Worm (Caenorhabditis elegans) whole organism, mixed stage, embryonic: ENCODE results near the gene tsp-13.

Source experiments
- M03D4.4 ChIP-seq: sonication (generic microtip); optimal IDR thresholded peaks from 2 replicates; lab custom pipeline; 2017; ENCODE audit warnings: mild to moderate bottlenecking, missing genetic modification characterization, missing compliant biosample characterization
- bed-3 ChIP-seq: fragments of 200-800 bp; sonication (Bioruptor generic); optimal IDR thresholded peaks from 3 replicates; lab custom pipeline; 2018; ENCODE audit warnings: mild to moderate bottlenecking, missing genetic modification characterization, moderate library complexity, missing compliant biosample characterization
- blmp-1 ChIP-seq: fragments of 150-350 bp; optimal IDR thresholded peaks from 2 replicates; lab custom pipeline; 2014; ENCODE audit warnings: missing biosample characterization, missing genetic modification characterization
- ceh-39 ChIP-seq: fragments of 150-350 bp; optimal IDR thresholded peaks from 2 replicates; lab custom pipeline; 2014; ENCODE audit warnings: missing biosample characterization, missing genetic modification characterization
- ceh-43 ChIP-seq: fragments of 200-800 bp; sonication (Bioruptor generic); optimal IDR thresholded peaks from 2 replicates; lab custom pipeline; 2018; ENCODE audit warnings: mild to moderate bottlenecking, missing genetic modification characterization, moderate library complexity, missing compliant biosample characterization
- ces-1 ChIP-seq: fragments of 150-350 bp; optimal IDR thresholded peaks from 2 replicates; lab custom pipeline; 2014; ENCODE audit warnings: missing biosample characterization, missing genetic modification reagents, missing genetic modification characterization
- cnd-1 ChIP-seq: fragments of 200-800 bp; sonication (Bioruptor generic); optimal IDR thresholded peaks from 2 replicates; lab custom pipeline; 2018; ENCODE audit warnings: mild to moderate bottlenecking, missing genetic modification characterization, missing compliant biosample characterization
- elt-1 ChIP-seq: sonication (generic microtip); optimal IDR thresholded peaks from 2 replicates; lab custom pipeline; 2017; ENCODE audit warnings: missing genetic modification characterization, mild to moderate bottlenecking, missing compliant biosample characterization, antibody characterized with exemption, moderate library complexity, borderline replicate concordance; ENCODE audit not compliant: insufficient read depth
- elt-3 ChIP-seq: fragments of 150-350 bp; optimal IDR thresholded peaks from 2 replicates; lab custom pipeline; 2014; ENCODE audit warnings: missing biosample characterization, missing genetic modification characterization
- flh-1 ChIP-seq: fragments of 200-800 bp; sonication (Bioruptor generic); optimal IDR thresholded peaks from 2 replicates; lab custom pipeline; 2018; ENCODE audit warnings: mild to moderate bottlenecking, missing genetic modification characterization, moderate library complexity, missing compliant biosample characterization
- hlh-1 ChIP-seq: fragments of 150-350 bp; optimal IDR thresholded peaks from 2 replicates; lab custom pipeline; 2014; ENCODE audit warnings: missing biosample characterization, missing genetic modification reagents, missing genetic modification characterization
- lin-13 ChIP-seq: fragments of 150-350 bp; optimal IDR thresholded peaks from 2 replicates; lab custom pipeline; 2014; ENCODE audit warnings: missing biosample characterization, missing genetic modification characterization
- lin-32 ChIP-seq: fragments of 200-800 bp; sonication (Bioruptor generic); optimal IDR thresholded peaks from 2 replicates; lab custom pipeline; 2018; ENCODE audit warnings: mild to moderate bottlenecking, missing genetic modification characterization, missing compliant biosample characterization
- lsy-2 ChIP-seq: fragments of 150-350 bp; optimal IDR thresholded peaks from 2 replicates; lab custom pipeline; 2014; ENCODE audit warnings: missing biosample characterization, missing genetic modification characterization
- mep-1 ChIP-seq: fragments of 150-350 bp; optimal IDR thresholded peaks from 2 replicates; lab custom pipeline; 2017; ENCODE audit warnings: missing biosample characterization, missing genetic modification reagents, missing genetic modification characterization, inconsistent platforms
- mls-2 ChIP-seq: sonication (generic microtip); optimal IDR thresholded peaks from 2 replicates; lab custom pipeline; 2016; ENCODE audit warnings: mild to moderate bottlenecking, missing genetic modification characterization, moderate library complexity, missing compliant biosample characterization
- nhr-12 ChIP-seq: fragments of 150-350 bp; optimal IDR thresholded peaks from 2 replicates; lab custom pipeline; 2014; ENCODE audit warnings: missing biosample characterization, missing genetic modification characterization
- nhr-2 ChIP-seq: fragments of 150-350 bp; optimal IDR thresholded peaks from 2 replicates; lab custom pipeline; 2014; ENCODE audit warnings: missing biosample characterization, missing genetic modification characterization
- nhr-237 ChIP-seq: fragments of 150-350 bp; optimal IDR thresholded peaks from 2 replicates; lab custom pipeline; 2014; ENCODE audit warnings: missing biosample characterization, missing genetic modification characterization
- nhr-76 ChIP-seq: sonication (generic microtip); optimal IDR thresholded peaks from 2 replicates; lab custom pipeline; 2017; ENCODE audit warnings: missing biosample characterization, missing genetic modification characterization
- pha-4 ChIP-seq: fragments of 150-350 bp; optimal IDR thresholded peaks from 2 replicates; lab custom pipeline; 2018; ENCODE audit warnings: missing biosample characterization, missing genetic modification reagents, missing genetic modification characterization
- sem-2 ChIP-seq: fragments of 200-800 bp; sonication (Bioruptor generic); optimal IDR thresholded peaks from 2 replicates; lab custom pipeline; 2018; ENCODE audit warnings: mild to moderate bottlenecking, missing genetic modification characterization, missing compliant biosample characterization
- snpc-4 ChIP-seq: fragments of 150-350 bp; optimal IDR thresholded peaks from 2 replicates; lab custom pipeline; 2014; ENCODE audit warnings: missing biosample characterization, missing genetic modification characterization
- sptf-1 ChIP-seq: sonication (generic microtip); optimal IDR thresholded peaks from 2 replicates; lab custom pipeline; 2017; ENCODE audit warnings: mild to moderate bottlenecking, missing genetic modification characterization, moderate library complexity, missing compliant biosample characterization
- tbx-8 ChIP-seq: fragments of 200-800 bp; sonication (Bioruptor generic); optimal IDR thresholded peaks from 2 replicates; lab custom pipeline; 2018; ENCODE audit warnings: mild to moderate bottlenecking, missing genetic modification characterization, moderate library complexity, missing compliant biosample characterization
- unc-120 ChIP-seq: sonication (generic microtip); optimal IDR thresholded peaks from 2 replicates; lab custom pipeline; 2017; ENCODE audit warnings: missing genetic modification characterization, missing compliant biosample characterization; ENCODE audit not compliant: poor library complexity, severe bottlenecking
- unc-39 ChIP-seq: fragments of 150-350 bp; optimal IDR thresholded peaks from 2 replicates; lab custom pipeline; 2014; ENCODE audit warnings: missing biosample characterization, missing genetic modification characterization
- unc-62 ChIP-seq: fragments of 150-350 bp; optimal IDR thresholded peaks from 2 replicates; lab custom pipeline; 2014; ENCODE audit warnings: missing biosample characterization, missing genetic modification reagents, missing genetic modification characterization
- ztf-11 ChIP-seq: fragments of 150-350 bp; optimal IDR thresholded peaks from 2 replicates; lab custom pipeline; 2014; ENCODE audit warnings: missing biosample characterization, missing genetic modification characterization

The tsp-13 gene

ce11 chrV:19153806-19154205 is at the start of gene tsp-13:
Gene tsp-13, plus strand, starts transcription at chrV:19154106.
- TF ChIP-seq elt-3 (tag; lab: Kevin White, UChicago) (no peak), lin-32 (GFP tag; lab: Kevin White, UChicago) (no peak), lsy-2 (tag; lab: Kevin White, UChicago) (no peak), mep-1 (tag; lab: Kevin White, UChicago) (no peak), lin-13 (no peak), pha-4 (tag; lab: Kevin White, UChicago) (no peak), unc-62 (GFP tag; lab: Kevin White, UChicago) (no peak), sem-2 (GFP tag; lab: Kevin White, UChicago) (no peak), bed-3 (no peak), M03D4.4 (tag; lab: Kevin White, UChicago) (no peak), nhr-237 (tag; lab: Kevin White, UChicago) (no peak), blmp-1 (tag; lab: Kevin White, UChicago) (no peak), ceh-39 (no peak), ceh-43 (GFP tag; lab: Kevin White, UChicago) (no peak)

- TF ChIP-seq nhr-237 (tag; lab: Kevin White, UChicago) (no peak), lsy-2 (tag; lab: Kevin White, UChicago) (no peak), pha-4 (tag; lab: Kevin White, UChicago) (no peak), sptf-1 (tag; lab: Kevin White, UChicago) (no peak), tbx-8 (GFP tag; lab: Kevin White, UChicago) (no peak), elt-1 (tag; lab: Kevin White, UChicago) (no peak), hlh-1 (tag; lab: Kevin White, UChicago) (no peak), ztf-11 (tag; lab: Kevin White, UChicago) (no peak), bed-3 (no peak), lin-32 (GFP tag; lab: Kevin White, UChicago) (no peak)
These were observed 46.8 kb upstream of the tsp-13 start for ce11 chrV:19107065-19107464.

- no peak for TF ChIP-seq cnd-1 (tag; lab: Kevin White, UChicago)
- no peak for TF ChIP-seq unc-39 (tag; lab: Kevin White, UChicago)
- no peak for TF ChIP-seq ztf-11 (tag; lab: Kevin White, UChicago)
- no peak for TF ChIP-seq nhr-12
- TF ChIP-seq lsy-2 (tag; lab: Kevin White, UChicago): no peak
- TF ChIP-seq blmp-1 (tag; lab: Kevin White, UChicago): no peak
- TF ChIP-seq, all 35 proteins: peak for 0
These were observed 37.0 kb upstream of the tsp-13 start for ce11 chrV:19116872-19117372.

ce11 chrV:19118312-19118711 is 35.6 kb upstream of the tsp-13 start, which contains the start of gene pro-3:
Gene pro-3, minus strand, starts transcription at chrV:19118412.
- TF ChIP-seq ceh-39 (no peak), bed-3 (no peak), lsy-2 (tag; lab: Kevin White, UChicago) (no peak), mls-2 (tag; lab: Kevin White, UChicago) (no peak), lin-32 (GFP tag; lab: Kevin White, UChicago) (no peak), cnd-1 (tag; lab: Kevin White, UChicago) (no peak), flh-1 (GFP tag; lab: Kevin White, UChicago) (no peak), M03D4.4 (tag; lab: Kevin White, UChicago) (no peak), ztf-11 (tag; lab: Kevin White, UChicago) (no peak), sem-2 (GFP tag; lab: Kevin White, UChicago) (no peak), tbx-8 (GFP tag; lab: Kevin White, UChicago) (no peak), elt-1 (tag; lab: Kevin White, UChicago) (no peak), mep-1 (tag; lab: Kevin White, UChicago) (no peak), nhr-12 (no peak), ceh-43 (GFP tag; lab: Kevin White, UChicago) (no peak), lin-13 (no peak), nhr-2 (no peak), nhr-76 (no peak), nhr-237 (tag; lab: Kevin White, UChicago) (no peak)
- TF ChIP-seq, all 35 proteins: peak for 0

- TF ChIP-seq pha-4 (tag; lab: Kevin White, UChicago) (peak; percentile 12), tbx-8 (GFP tag; lab: Kevin White, UChicago) (no peak), unc-120 (tag; lab: Kevin White, UChicago) (no peak), snpc-4 (tag; lab: Kevin White, UChicago) (no peak), ceh-39 (no peak), lsy-2 (tag; lab: Kevin White, UChicago) (peak; percentile 17), unc-62 (GFP tag; lab: Kevin White, UChicago) (no peak), lin-32 (GFP tag; lab: Kevin White, UChicago) (no peak), unc-39 (tag; lab: Kevin White, UChicago) (no peak), ces-1 (GFP tag; lab: Kevin White, UChicago) (peak; percentile 86), lin-13 (peak; percentile 3), elt-1 (tag; lab: Kevin White, UChicago) (no peak)
These were observed 34.6 kb upstream of the tsp-13 start, which contains the start of gene Y39B6A.13 for ce11 chrV:19119260-19119659. Gene Y39B6A.13, minus strand, starts transcription at chrV:19119425.
